Worm (Caenorhabditis elegans): ENCODE measurements around the gene T10C6.16.

ce11 chrV:16009564-16009963 is 23.2 kb downstream of the T10C6.16 start, which contains the start of gene str-233:
- TF ChIP-seq ceh-36 (tag; optimal IDR thresholded peaks at IDR 0.05) = no peak
- TF ChIP-seq F13C5.2 (tag; optimal IDR thresholded peaks at IDR 0.05) = no peak
- TF ChIP-seq aly-1 (tag; optimal IDR thresholded peaks at IDR 0.05) = no peak
- TF ChIP-seq scrt-1 (GFP tag; IDR thresholded peaks at IDR 0.05) = no peak

Data from whole organism, early embryonic.